Fruit fly (Drosophila melanogaster) whole organism, embryonic: Measurements from ENCODE around the gene ps.

Experiments
- Atf6 ChIP-seq: fragments of 200-800 bp; sonication (Bioruptor generic); IDR thresholded peaks from 2 replicates; pipeline ENCODE4 v1.3.6; 2022; ENCODE audit warnings: missing biosample characterization, missing genetic modification characterization
- CG12391 ChIP-seq: fragments of 200-800 bp; sonication (Bioruptor generic); optimal IDR thresholded peaks from 3 replicates; lab custom pipeline; 2018; ENCODE audit warnings: missing biosample characterization, mild to moderate bottlenecking, missing genetic modification characterization, moderate library complexity
- CG14965 ChIP-seq: fragments of 200-800 bp; sonication (Bioruptor generic); optimal IDR thresholded peaks from 2 replicates; lab custom pipeline; 2016; ENCODE audit warnings: missing biosample characterization, missing genetic modification characterization, borderline replicate concordance
- CG18262 ChIP-seq: fragments of 200-800 bp; optimal IDR thresholded peaks from 3 replicates; lab custom pipeline; 2019; ENCODE audit warnings: missing biosample characterization, mild to moderate bottlenecking, missing genetic modification characterization, moderate library complexity
- CG18619 ChIP-seq: fragments of 200-800 bp; sonication (Bioruptor generic); optimal IDR thresholded peaks from 3 replicates; lab custom pipeline; 2017; ENCODE audit warnings: missing biosample characterization, mild to moderate bottlenecking, missing genetic modification characterization
- CG2678 ChIP-seq: fragments of 200-800 bp; sonication (Bioruptor generic); optimal IDR thresholded peaks from 3 replicates; lab custom pipeline; 2019; ENCODE audit warnings: missing biosample characterization, mild to moderate bottlenecking, missing genetic modification characterization, moderate library complexity
- CG4328 ChIP-seq: fragments of 200-800 bp; sonication (Bioruptor generic); optimal IDR thresholded peaks from 3 replicates; lab custom pipeline; 2017; ENCODE audit warnings: missing biosample characterization, missing genetic modification reagents, missing genetic modification characterization
- CG5245 ChIP-seq: fragments of 200-800 bp; sonication (Bioruptor generic); optimal IDR thresholded peaks from 3 replicates; lab custom pipeline; 2016; ENCODE audit warnings: missing biosample characterization, missing genetic modification characterization
- CG6272 ChIP-seq: fragments of 200-800 bp; sonication (Bioruptor generic); IDR thresholded peaks from 2 replicates; pipeline ENCODE4 v1.3.6; 2022; ENCODE audit warnings: missing biosample characterization, missing genetic modification characterization
- CG6689 ChIP-seq: fragments of 200-800 bp; sonication (Bioruptor generic); IDR thresholded peaks from 2 replicates; pipeline ENCODE4 v1.3.6; 2022; ENCODE audit warnings: missing biosample characterization, missing genetic modification characterization
- CG6765 ChIP-seq: fragments of 200-800 bp; sonication (Bioruptor generic); optimal IDR thresholded peaks from 3 replicates; lab custom pipeline; 2017; ENCODE audit warnings: missing biosample characterization, mild to moderate bottlenecking, missing genetic modification characterization
- CG9215 ChIP-seq: fragments of 200-800 bp; sonication (Bioruptor generic); IDR thresholded peaks from 2 replicates; pipeline ENCODE4 v1.3.6; 2022; ENCODE audit warnings: missing biosample characterization, missing genetic modification characterization
- CG9817 ChIP-seq: fragments of 200-800 bp; sonication (Bioruptor generic); optimal IDR thresholded peaks from 2 replicates; lab custom pipeline; 2018; ENCODE audit warnings: missing biosample characterization, mild to moderate bottlenecking, missing genetic modification characterization, moderate library complexity
- Dad ChIP-seq: fragments of 200-800 bp; sonication (Bioruptor generic); optimal IDR thresholded peaks from 3 replicates; lab custom pipeline; 2016; ENCODE audit warnings: missing biosample characterization, missing genetic modification characterization
- Dll ChIP-seq: fragments of 200-800 bp; sonication (Bioruptor generic); IDR thresholded peaks from 4 replicates; pipeline ENCODE4 v1.3.6; 2022; ENCODE audit warnings: missing biosample characterization, missing genetic modification characterization; ENCODE audit not compliant: partially characterized antibody
- Doc2 ChIP-seq: fragments of 200-800 bp; sonication (Bioruptor generic); IDR thresholded peaks from 2 replicates; pipeline ENCODE4 v1.3.6; 2022; ENCODE audit warnings: missing biosample characterization, missing genetic modification characterization
- Drgx ChIP-seq: fragments of 200-800 bp; sonication (Bioruptor generic); IDR thresholded peaks from 2 replicates; pipeline ENCODE4 v1.3.6; 2022; ENCODE audit warnings: missing biosample characterization, missing genetic modification characterization
- E2f1 ChIP-seq: fragments of 200-800 bp; sonication (Bioruptor generic); IDR thresholded peaks from 2 replicates; pipeline ENCODE4 v1.3.6; 2022; ENCODE audit warnings: missing biosample characterization, missing genetic modification characterization
- Fer1 ChIP-seq: fragments of 200-800 bp; sonication (Bioruptor generic); optimal IDR thresholded peaks from 2 replicates; lab custom pipeline; 2017; ENCODE audit warnings: missing biosample characterization, mild to moderate bottlenecking, missing genetic modification characterization
- NfI ChIP-seq: fragments of 200-800 bp; sonication (Bioruptor generic); optimal IDR thresholded peaks from 3 replicates; lab custom pipeline; 2018; ENCODE audit warnings: missing biosample characterization, mild to moderate bottlenecking, missing genetic modification characterization, moderate library complexity
- Oaz ChIP-seq: fragments of 200-800 bp; sonication (Bioruptor generic); IDR thresholded peaks from 2 replicates; pipeline ENCODE4 v1.3.6; 2022; ENCODE audit warnings: missing biosample characterization, missing genetic modification characterization
- Oli ChIP-seq: fragments of 200-800 bp; sonication (Bioruptor generic); optimal IDR thresholded peaks from 2 replicates; lab custom pipeline; 2018; ENCODE audit warnings: missing biosample characterization, mild to moderate bottlenecking, missing genetic modification characterization, moderate library complexity
- Optix ChIP-seq: fragments of 200-800 bp; sonication (Bioruptor generic); IDR thresholded peaks from 3 replicates; pipeline ENCODE4 v1.3.6; 2022; ENCODE audit warnings: missing biosample characterization, missing genetic modification characterization
- PHDP ChIP-seq: fragments of 200-800 bp; sonication (Bioruptor generic); optimal IDR thresholded peaks from 3 replicates; lab custom pipeline; 2018; ENCODE audit warnings: missing biosample characterization, mild to moderate bottlenecking, missing genetic modification characterization, moderate library complexity
- Rx ChIP-seq: fragments of 200-800 bp; sonication (Bioruptor generic); IDR thresholded peaks from 2 replicates; pipeline ENCODE4 v1.3.6; 2022; ENCODE audit warnings: missing biosample characterization, missing genetic modification characterization
- Sry-δ ChIP-seq: fragments of 200-800 bp; sonication (Bioruptor generic); optimal IDR thresholded peaks from 2 replicates; lab custom pipeline; 2016; ENCODE audit warnings: missing biosample characterization, missing genetic modification characterization
- Usf ChIP-seq: fragments of 200-800 bp; sonication (Bioruptor generic); optimal IDR thresholded peaks from 2 replicates; lab custom pipeline; 2017; ENCODE audit warnings: missing genotype, missing biosample characterization, missing genetic modification characterization
- YL-1 ChIP-seq: fragments of 200-800 bp; sonication (Bioruptor generic); optimal IDR thresholded peaks from 3 replicates; lab custom pipeline; 2017; ENCODE audit warnings: missing biosample characterization, mild to moderate bottlenecking, missing genetic modification characterization
- az2 ChIP-seq: fragments of 200-800 bp; sonication (Bioruptor generic); optimal IDR thresholded peaks from 3 replicates; lab custom pipeline; 2016; ENCODE audit warnings: missing biosample characterization, missing genetic modification characterization
- bab2 ChIP-seq: fragments of 200-800 bp; sonication (Bioruptor generic); optimal IDR thresholded peaks from 2 replicates; lab custom pipeline; 2016; ENCODE audit warnings: missing biosample characterization, missing genetic modification characterization
- caup ChIP-seq: fragments of 200-800 bp; sonication (Bioruptor generic); optimal IDR thresholded peaks from 3 replicates; lab custom pipeline; 2017; ENCODE audit warnings: missing biosample characterization, mild to moderate bottlenecking, missing genetic modification characterization, moderate library complexity; ENCODE audit not compliant: severe bottlenecking
- chif ChIP-seq, 2 experiments: fragments of 200-800 bp; sonication (Bioruptor generic); optimal IDR thresholded peaks; 3 replicates each; lab custom pipeline; 2016; ENCODE audit warnings: missing biosample characterization in 2 of 2, missing genetic modification characterization in 2 of 2
- ci ChIP-seq: fragments of 200-800 bp; sonication (Bioruptor generic); IDR thresholded peaks from 3 replicates; pipeline ENCODE4 v1.3.6; 2022; ENCODE audit warnings: missing biosample characterization, missing genetic modification characterization
- croc ChIP-seq: fragments of 200-800 bp; sonication (Bioruptor generic); conservative IDR thresholded peaks from 3 replicates; pipeline ENCODE4 v1.3.6; 2022; ENCODE audit warnings: missing biosample characterization, missing genetic modification characterization
- crp ChIP-seq, 2 experiments: fragments of 200-800 bp; sonication (Bioruptor generic); optimal IDR thresholded peaks; 2 replicates in 1 of 2; 3 replicates in 1 of 2; lab custom pipeline; 2017; ENCODE audit warnings: missing biosample characterization in 2 of 2, missing genetic modification characterization in 2 of 2, mild to moderate bottlenecking in 1 of 2, moderate library complexity in 1 of 2
- da ChIP-seq: fragments of 200-800 bp; sonication (Bioruptor generic); optimal IDR thresholded peaks from 2 replicates; lab custom pipeline; 2016; ENCODE audit warnings: missing biosample characterization, missing genetic modification characterization
- hb ChIP-seq: fragments of 200-800 bp; sonication (Bioruptor generic); IDR thresholded peaks from 3 replicates; pipeline ENCODE4 v1.3.6; 2022; ENCODE audit warnings: missing biosample characterization, missing genetic modification characterization; ENCODE audit not compliant: partially characterized antibody
- hkb ChIP-seq, 2 experiments: fragments of 200-800 bp in 1 of 2; fragments of >200 bp in 1 of 2; sonication (Bioruptor generic) in 1 of 2; IDR thresholded peaks in 1 of 2; optimal IDR thresholded peaks in 1 of 2; 2 replicates each; pipeline versions ENCODE4 v1.3.6 to Lab custom; 2017 to 2022; ENCODE audit warnings: missing biosample characterization in 1 of 2, missing genetic modification characterization in 1 of 2
- kni ChIP-seq: fragments of 200-800 bp; sonication (Bioruptor generic); optimal IDR thresholded peaks from 3 replicates; lab custom pipeline; 2017; ENCODE audit warnings: mild to moderate bottlenecking, missing biosample characterization, missing genetic modification reagents, missing genetic modification characterization
- nom ChIP-seq: fragments of 200-800 bp; sonication (Bioruptor generic); optimal IDR thresholded peaks from 2 replicates; lab custom pipeline; 2017; ENCODE audit warnings: missing biosample characterization, missing genetic modification characterization, mild to moderate bottlenecking, moderate library complexity, missing genetic modification reagents
- odd ChIP-seq: fragments of 200-800 bp; sonication (Bioruptor generic); optimal IDR thresholded peaks from 2 replicates; lab custom pipeline; 2017; ENCODE audit warnings: missing biosample characterization, mild to moderate bottlenecking, missing genetic modification characterization
- onecut ChIP-seq: fragments of 200-800 bp; sonication (Bioruptor generic); IDR thresholded peaks from 2 replicates; pipeline ENCODE4 v1.3.6; 2022; ENCODE audit warnings: missing biosample characterization, missing genetic modification characterization
- org-1 ChIP-seq: fragments of 200-800 bp; sonication (Bioruptor generic); optimal IDR thresholded peaks from 2 replicates; lab custom pipeline; 2017; ENCODE audit warnings: missing biosample characterization, missing genetic modification characterization
- otp ChIP-seq: fragments of 200-800 bp; sonication (Bioruptor generic); IDR thresholded peaks from 3 replicates; pipeline ENCODE4, ENCODE4 v1.3.6; 2022; ENCODE audit warnings: missing biosample characterization, missing genetic modification characterization
- pb ChIP-seq: fragments of 200-800 bp; sonication (Bioruptor generic); optimal IDR thresholded peaks from 3 replicates; lab custom pipeline; 2016; ENCODE audit warnings: missing biosample characterization, missing genetic modification characterization
- pzg ChIP-seq: fragments of 200-800 bp; sonication (Bioruptor generic); optimal IDR thresholded peaks from 3 replicates; lab custom pipeline; 2018; ENCODE audit warnings: missing biosample characterization, mild to moderate bottlenecking, missing genetic modification characterization, moderate library complexity
- sc ChIP-seq, 3 experiments: fragments of >200 bp in 2 of 3; fragments of 200-800 bp in 1 of 3; sonication (Bioruptor generic) in 1 of 3; optimal IDR thresholded peaks; 2 replicates in 2 of 3; 3 replicates in 1 of 3; lab custom pipeline; 2017; ENCODE audit warnings: mild to moderate bottlenecking in 1 of 3, missing biosample characterization in 1 of 3, missing genetic modification characterization in 1 of 3, missing genetic modification reagents in 1 of 3
- sima ChIP-seq: fragments of 200-800 bp; sonication (Bioruptor generic); optimal IDR thresholded peaks from 2 replicates; lab custom pipeline; 2016; ENCODE audit warnings: missing biosample characterization, missing genetic modification characterization
- vfl ChIP-seq: fragments of 200-800 bp; sonication (Bioruptor generic); optimal IDR thresholded peaks from 2 replicates; lab custom pipeline; 2016; ENCODE audit warnings: missing biosample characterization, missing genetic modification characterization
- zf30C ChIP-seq: fragments of 200-800 bp; sonication (Bioruptor generic); optimal IDR thresholded peaks from 3 replicates; lab custom pipeline; 2018; ENCODE audit warnings: missing biosample characterization, mild to moderate bottlenecking, missing genetic modification characterization

The ps gene

DNA sequence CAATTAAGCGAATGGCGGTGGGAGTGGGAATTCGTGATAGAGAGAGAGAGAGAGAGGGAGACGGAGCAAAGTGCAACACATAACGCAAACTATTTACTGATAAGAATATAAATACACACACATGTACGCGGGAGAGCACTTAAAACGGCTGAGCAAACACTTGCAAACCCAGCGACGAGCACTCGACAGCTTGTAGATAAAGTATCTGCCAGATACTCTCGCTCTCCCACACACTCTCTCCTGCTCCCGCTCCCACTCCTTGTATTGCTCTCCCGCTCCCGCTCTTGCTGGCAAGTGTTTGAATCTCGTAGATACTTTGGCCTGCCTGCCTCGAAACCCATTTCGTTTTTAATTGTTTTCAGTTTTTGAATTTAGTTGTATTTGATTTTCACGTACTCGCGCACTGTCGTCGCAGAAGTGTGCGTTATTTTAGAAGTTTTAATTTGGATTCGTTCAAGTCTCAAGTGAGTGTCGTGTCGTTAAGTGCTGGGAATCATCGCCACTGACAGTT is 10.5 kb downstream of the ps start (continued):
- peak; percentile 95 for TF ChIP-seq nom (GFP tag; lab: Kevin White, UChicago)
- peak; percentile 81 for TF ChIP-seq ci (GFP tag; lab: Robert Waterston, UW)
- peak; percentile 62 for TF ChIP-seq Drgx (GFP tag; lab: Robert Waterston, UW)
- TF ChIP-seq pb (GFP tag; lab: Kevin White, UChicago): peak; percentile 8
- no peak for TF ChIP-seq Dad (GFP tag; lab: Kevin White, UChicago)
- no peak for TF ChIP-seq Doc2 (GFP tag; lab: Robert Waterston, UW)
- no peak for TF ChIP-seq az2 (GFP tag; lab: Kevin White, UChicago)
- TF ChIP-seq Oli (tag; lab: Kevin White, UChicago): no peak
- no peak for TF ChIP-seq CG9215 (GFP tag; lab: Robert Waterston, UW)
- no peak for TF ChIP-seq CG5245
- no peak for TF ChIP-seq croc (GFP tag; lab: Robert Waterston, UW)
- peak; percentile 75 for TF ChIP-seq Fer1 (GFP tag; lab: Kevin White, UChicago)
- TF ChIP-seq da (GFP tag; lab: Kevin White, UChicago): no peak
- TF ChIP-seq zf30C: peak; percentile 2
- TF ChIP-seq Dll (GFP tag; lab: Robert Waterston, UW): peak; percentile 51; the same call in 3 of the 4 replicates
- TF ChIP-seq bab2 (GFP tag; lab: Kevin White, UChicago): no peak
- TF ChIP-seq CG14965: no peak
- no peak for TF ChIP-seq E2f1 (GFP tag; lab: Robert Waterston, UW)
- no peak for TF ChIP-seq pzg (GFP tag; lab: Kevin White, UChicago)
- TF ChIP-seq Sry-δ (GFP tag; lab: Kevin White, UChicago): no peak
- no peak for TF ChIP-seq CG6272 (GFP tag; lab: Robert Waterston, UW)
- TF ChIP-seq PHDP: peak; percentile 50
- TF ChIP-seq org-1: peak; percentile 51
- no peak for TF ChIP-seq crp (GFP tag; optimal IDR thresholded peaks at IDR 0.05; lab: Kevin White, UChicago)
- TF ChIP-seq odd (GFP tag; lab: Kevin White, UChicago): peak; percentile 58
- TF ChIP-seq CG6765: peak; percentile 74
- no peak for TF ChIP-seq hb (GFP tag; lab: Robert Waterston, UW)

DNA sequence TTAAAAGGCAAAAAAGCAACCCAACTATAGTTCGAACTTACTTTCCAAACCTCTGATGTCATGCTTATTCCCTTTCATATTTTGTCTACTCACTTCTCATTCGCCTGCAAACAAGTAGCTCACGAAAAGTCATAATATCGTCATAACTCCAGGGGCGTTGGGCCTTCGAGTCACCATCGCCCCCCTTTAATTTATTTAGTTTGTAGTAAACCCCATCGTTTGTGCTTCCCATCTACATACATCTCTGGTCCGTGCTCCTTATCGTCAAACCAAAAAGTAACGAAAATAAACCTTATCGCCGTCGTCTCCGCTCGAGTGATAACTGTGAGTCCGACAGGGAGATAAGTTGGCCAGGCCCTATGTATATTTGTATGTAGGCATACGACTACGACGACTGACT is 11.2 kb downstream of the ps start:
- peak; percentile 48 for TF ChIP-seq CG9817 (tag; lab: Kevin White, UChicago)
- TF ChIP-seq Oaz (GFP tag; lab: Robert Waterston, UW): peak; percentile 40; the same call in 1 of the 2 replicates
- TF ChIP-seq sc (optimal IDR thresholded peaks at IDR 0.05; lab: Kevin White, UChicago): no peak
- TF ChIP-seq sc (GFP tag; optimal IDR thresholded peaks at IDR 0.05; lab: Kevin White, UChicago): no peak
- peak; percentile 2 to 54 for TF ChIP-seq chif (GFP tag; optimal IDR thresholded peaks at IDR 0.05; lab: Kevin White, UChicago)
- TF ChIP-seq onecut (GFP tag; lab: Robert Waterston, UW): peak; percentile 74
- 0 out of 3 replicates have a peak, but pooled peaks have one; percentile 47 for TF ChIP-seq Optix
- TF ChIP-seq CG6689 (GFP tag; lab: Robert Waterston, UW): no peak
- TF ChIP-seq kni: no peak
- no peak for TF ChIP-seq hkb (optimal IDR thresholded peaks at IDR 0.05; lab: Kevin White, UChicago)
- TF ChIP-seq hkb (GFP tag; IDR thresholded peaks at IDR 0.05; lab: Robert Waterston, UW): peak; percentile 70; the same call in 1 of the 2 replicates
- TF ChIP-seq CG18262 (tag; lab: Kevin White, UChicago): peak; percentile 28
- TF ChIP-seq Rx (GFP tag; lab: Robert Waterston, UW): 0 out of 2 replicates have a peak, but pooled peaks have one; percentile 17
- peak; percentile 84 for TF ChIP-seq Atf6 (GFP tag; lab: Robert Waterston, UW)
- TF ChIP-seq sima (GFP tag; lab: Kevin White, UChicago): peak; percentile 36
- peak; percentile 79 for TF ChIP-seq caup
- peak; percentile 71 for TF ChIP-seq CG12391 (tag; lab: Kevin White, UChicago)
- peak; percentile 32 for TF ChIP-seq CG4328 (GFP tag; lab: Kevin White, UChicago)
- peak; percentile 69 for TF ChIP-seq CG18619 (GFP tag; lab: Kevin White, UChicago)
- TF ChIP-seq NfI (GFP tag; lab: Kevin White, UChicago): peak; percentile 70
- peak; percentile 84 for TF ChIP-seq CG2678 (tag; lab: Kevin White, UChicago)
- peak; percentile 57 for TF ChIP-seq Usf
- no peak for TF ChIP-seq vfl (GFP tag; lab: Kevin White, UChicago)
- no peak for TF ChIP-seq YL-1 (GFP tag; lab: Kevin White, UChicago)
- TF ChIP-seq otp: peak; percentile 62; the same call in 1 of the 3 replicates
